Worm (Caenorhabditis elegans) whole organism, L1 larva: Measurements from ENCODE around the gene ssp-36.

ENCODE experiments used
- ama-1 ChIP-seq: fragments of 150-350 bp; optimal IDR thresholded peaks from 2 replicates; lab custom pipeline; 2014
- ceh-8 ChIP-seq: fragments of 200-800 bp; sonication (Bioruptor generic); optimal IDR thresholded peaks from 2 replicates; lab custom pipeline; 2018; ENCODE audit warnings: mild to moderate bottlenecking, missing genetic modification characterization, moderate library complexity, missing compliant biosample characterization
- fkh-4 ChIP-seq: sonication (generic microtip); optimal IDR thresholded peaks from 2 replicates; lab custom pipeline; 2016; ENCODE audit warnings: missing compliant biosample characterization, missing genetic modification characterization, borderline replicate concordance
- unc-62 ChIP-seq: fragments of 150-350 bp; optimal IDR thresholded peaks from 2 replicates; lab custom pipeline; 2014; ENCODE audit warnings: missing biosample characterization, missing genetic modification reagents, missing genetic modification characterization
- ztf-11 ChIP-seq, 2 experiments: sonication (generic microtip); optimal IDR thresholded peaks; 2 replicates each; lab custom pipeline; 2016 to 2017; ENCODE audit warnings: missing genetic modification characterization in 2 of 2, missing biosample characterization in 1 of 2, missing compliant biosample characterization in 1 of 2

DNA sequence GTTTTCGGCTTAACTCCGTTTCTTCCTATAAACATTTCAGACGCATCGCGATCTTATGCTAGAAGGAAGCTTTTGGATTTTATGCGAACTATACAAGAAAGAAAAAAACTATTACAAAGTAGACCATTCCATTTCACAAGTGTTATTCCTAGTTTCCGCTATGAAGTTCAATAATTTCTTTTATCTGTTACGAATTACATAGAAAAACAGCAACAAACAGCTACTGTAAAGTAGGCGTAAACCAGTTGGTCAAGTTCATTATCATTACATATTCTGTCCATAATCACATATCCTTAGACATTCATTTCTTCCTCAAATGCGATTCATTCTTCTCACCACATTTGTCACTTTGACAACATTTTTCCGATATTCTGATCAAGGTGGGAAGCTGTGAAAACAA lies 28.0 kb downstream of the ssp-36 start, which contains the start of gene C28D4.10:
- no peak for TF ChIP-seq unc-62 (GFP tag; lab: Kevin White, UChicago)
- TF ChIP-seq ceh-8 (GFP tag; lab: Kevin White, UChicago): no peak
- TF ChIP-seq fkh-4 (tag; lab: Kevin White, UChicago): no peak
- no peak for TF ChIP-seq ama-1 (lab: Kevin White, UChicago)
- no peak for TF ChIP-seq ztf-11 (tag; optimal IDR thresholded peaks at IDR 0.05; lab: Kevin White, UChicago)
